Worm (Caenorhabditis elegans) whole organism, L2 larva: ENCODE data around the gene T05H4.4.

Experiments
- F13H6.1 ChIP-seq: sonication (generic microtip); optimal IDR thresholded peaks from 2 replicates; lab custom pipeline; 2016; ENCODE audit warnings: missing genetic modification characterization, missing compliant biosample characterization
- R02D3.7 ChIP-seq: fragments of 150-350 bp; optimal IDR thresholded peaks from 2 replicates; lab custom pipeline; 2014; ENCODE audit warnings: missing biosample characterization, missing genetic modification characterization
- Y55F3AM.14 ChIP-seq: fragments of 200-800 bp; sonication (Bioruptor generic); optimal IDR thresholded peaks from 2 replicates; lab custom pipeline; 2018; ENCODE audit warnings: mild to moderate bottlenecking, missing genetic modification characterization, missing compliant biosample characterization
- ZK546.5 ChIP-seq: sonication (generic microtip); optimal IDR thresholded peaks from 2 replicates; lab custom pipeline; 2017; ENCODE audit warnings: missing biosample characterization, missing genetic modification characterization
- alr-1 ChIP-seq: fragments of 150-350 bp; optimal IDR thresholded peaks from 2 replicates; lab custom pipeline; 2014; ENCODE audit warnings: missing biosample characterization, missing genetic modification characterization
- ama-1 ChIP-seq: fragments of 150-350 bp; optimal IDR thresholded peaks from 2 replicates; lab custom pipeline; 2018; ENCODE audit warnings: inconsistent platforms
- ceh-16 ChIP-seq: fragments of 150-350 bp; optimal IDR thresholded peaks from 2 replicates; lab custom pipeline; 2014; ENCODE audit warnings: missing biosample characterization, missing genetic modification characterization
- crh-2 ChIP-seq: sonication (generic microtip); optimal IDR thresholded peaks from 2 replicates; lab custom pipeline; 2017; ENCODE audit warnings: missing biosample characterization, missing genetic modification characterization
- dmd-4 ChIP-seq: sonication (generic microtip); optimal IDR thresholded peaks from 2 replicates; lab custom pipeline; 2017; ENCODE audit warnings: missing biosample characterization, missing genetic modification characterization
- egl-27 ChIP-seq: sonication (generic microtip); optimal IDR thresholded peaks from 3 replicates; lab custom pipeline; 2017; ENCODE audit warnings: missing biosample characterization, missing genetic modification reagents, missing genetic modification characterization
- elt-3 ChIP-seq: sonication (generic microtip); optimal IDR thresholded peaks from 2 replicates; lab custom pipeline; 2017; ENCODE audit warnings: missing biosample characterization, missing genetic modification characterization
- fos-1 ChIP-seq: fragments of 150-350 bp; optimal IDR thresholded peaks from 2 replicates; lab custom pipeline; 2014; ENCODE audit warnings: missing biosample characterization, missing genetic modification characterization
- gmeb-1 ChIP-seq: fragments of 150-350 bp; optimal IDR thresholded peaks from 2 replicates; lab custom pipeline; 2014; ENCODE audit warnings: missing biosample characterization, missing genetic modification characterization
- lin-11 ChIP-seq: fragments of 150-350 bp; sonication (generic microtip); optimal IDR thresholded peaks from 2 replicates; lab custom pipeline; 2014; ENCODE audit warnings: missing biosample characterization, missing genetic modification characterization, inconsistent platforms, mixed read lengths
- lin-13 ChIP-seq: fragments of 150-350 bp; optimal IDR thresholded peaks from 2 replicates; lab custom pipeline; 2014; ENCODE audit warnings: missing biosample characterization, missing genetic modification reagents, missing genetic modification characterization
- lin-39 ChIP-seq: fragments of 150-350 bp; optimal IDR thresholded peaks from 2 replicates; lab custom pipeline; 2014; ENCODE audit warnings: missing biosample characterization, missing genetic modification reagents, missing genetic modification characterization
- lsy-2 ChIP-seq, 2 experiments: fragments of 150-350 bp in 1 of 2; sonication (generic microtip) in 1 of 2; optimal IDR thresholded peaks; 2 replicates each; lab custom pipeline; 2014 to 2017; ENCODE audit warnings: missing biosample characterization in 2 of 2, missing genetic modification characterization in 2 of 2
- mbf-1 ChIP-seq: sonication (generic microtip); optimal IDR thresholded peaks from 2 replicates; lab custom pipeline; 2017; ENCODE audit warnings: missing biosample characterization, missing genetic modification characterization
- mdl-1 ChIP-seq, 2 experiments: fragments of 150-350 bp in 1 of 2; sonication (generic microtip) in 1 of 2; optimal IDR thresholded peaks; 2 replicates each; lab custom pipeline; 2017; ENCODE audit warnings: missing biosample characterization in 2 of 2, missing genetic modification characterization in 2 of 2
- nhr-11 ChIP-seq: fragments of 150-350 bp; optimal IDR thresholded peaks from 2 replicates; lab custom pipeline; 2014; ENCODE audit warnings: missing biosample characterization, missing genetic modification characterization
- nhr-129 ChIP-seq: fragments of 150-350 bp; optimal IDR thresholded peaks from 2 replicates; lab custom pipeline; 2014; ENCODE audit warnings: missing biosample characterization, missing genetic modification characterization
- nhr-21 ChIP-seq: fragments of 150-350 bp; optimal IDR thresholded peaks from 2 replicates; lab custom pipeline; 2014; ENCODE audit warnings: missing biosample characterization, missing genetic modification characterization
- nhr-23 ChIP-seq: fragments of 150-350 bp; optimal IDR thresholded peaks from 2 replicates; lab custom pipeline; 2014; ENCODE audit warnings: missing biosample characterization, missing genetic modification reagents, missing genetic modification characterization
- nhr-237 ChIP-seq: fragments of 150-350 bp; optimal IDR thresholded peaks from 2 replicates; lab custom pipeline; 2014; ENCODE audit warnings: missing biosample characterization, missing genetic modification characterization
- nhr-6 ChIP-seq: fragments of 150-350 bp; optimal IDR thresholded peaks from 2 replicates; lab custom pipeline; 2014; ENCODE audit warnings: missing biosample characterization, missing genetic modification characterization
- peb-1 ChIP-seq: fragments of 150-350 bp; optimal IDR thresholded peaks from 2 replicates; lab custom pipeline; 2014; ENCODE audit warnings: missing biosample characterization, missing genetic modification characterization
- skn-1 ChIP-seq: sonication (generic microtip); optimal IDR thresholded peaks from 2 replicates; lab custom pipeline; 2017; ENCODE audit warnings: missing biosample characterization, missing genetic modification characterization
- sma-3 ChIP-seq: sonication (generic microtip); optimal IDR thresholded peaks from 2 replicates; lab custom pipeline; 2016; ENCODE audit warnings: missing genetic modification reagents, missing genetic modification characterization, missing compliant biosample characterization
- sma-9 ChIP-seq, 2 experiments: fragments of 150-350 bp in 1 of 2; sonication (generic microtip) in 1 of 2; optimal IDR thresholded peaks; 2 replicates each; lab custom pipeline; 2014 to 2016; ENCODE audit warnings: missing genetic modification characterization in 2 of 2, mild to moderate bottlenecking in 1 of 2, missing biosample characterization in 1 of 2, missing compliant biosample characterization in 1 of 2, missing genetic modification reagents in 1 of 2, moderate library complexity in 1 of 2
- snpc-4 ChIP-seq: fragments of 150-350 bp; optimal IDR thresholded peaks from 2 replicates; lab custom pipeline; 2014; ENCODE audit warnings: missing biosample characterization, missing genetic modification characterization
- unc-39 ChIP-seq: fragments of 150-350 bp; optimal IDR thresholded peaks from 2 replicates; lab custom pipeline; 2014; ENCODE audit warnings: missing biosample characterization, missing genetic modification characterization
- unc-55 ChIP-seq: fragments of 150-350 bp; sonication (generic microtip); optimal IDR thresholded peaks from 3 replicates; lab custom pipeline; 2014; ENCODE audit warnings: missing biosample characterization, missing genetic modification reagents, missing genetic modification characterization
- ztf-1 ChIP-seq: fragments of 200-800 bp; sonication (Bioruptor generic); conservative IDR thresholded peaks from 2 replicates; pipeline ENCODE4 v1.3.6; 2022; ENCODE audit warnings: missing genetic modification characterization, missing compliant biosample characterization
- ztf-4 ChIP-seq: fragments of 150-350 bp; optimal IDR thresholded peaks from 2 replicates; lab custom pipeline; 2014; ENCODE audit warnings: missing biosample characterization, missing genetic modification characterization

T05H4.4 gene

ce11 chrV:6438601-6439000 is at the start of gene T05H4.4:
Gene T05H4.4, plus strand, starts transcription at chrV:6438901.
- no peak for TF ChIP-seq R02D3.7 (tag; lab: Kevin White, UChicago)
- no peak for TF ChIP-seq nhr-237 (tag; lab: Kevin White, UChicago)
- TF ChIP-seq elt-3 (tag; lab: Kevin White, UChicago), result no peak
- no peak for TF ChIP-seq ceh-16 (tag; lab: Kevin White, UChicago)
- TF ChIP-seq unc-39 (tag; lab: Kevin White, UChicago), result no peak
- TF ChIP-seq dmd-4 (tag; lab: Kevin White, UChicago), result no peak
- no peak for TF ChIP-seq ztf-4 (tag; lab: Kevin White, UChicago)

- TF ChIP-seq unc-55 (GFP tag; lab: Kevin White, UChicago), result no peak
- no peak for TF ChIP-seq nhr-11 (tag; lab: Kevin White, UChicago)
- TF ChIP-seq lin-13 (GFP tag; lab: Kevin White, UChicago), result no peak
- TF ChIP-seq nhr-237 (tag; lab: Kevin White, UChicago), result no peak
- no peak for TF ChIP-seq crh-2
- TF ChIP-seq nhr-21, result no peak
- TF ChIP-seq elt-3 (tag; lab: Kevin White, UChicago), result no peak
- no peak for TF ChIP-seq Y55F3AM.14
- TF ChIP-seq ztf-4 (tag; lab: Kevin White, UChicago), result no peak
- TF ChIP-seq snpc-4 (tag; lab: Kevin White, UChicago), result no peak
- TF ChIP-seq ama-1 (lab: Kevin White, UChicago), result no peak
- no peak for TF ChIP-seq lin-39 (tag; lab: Kevin White, UChicago)
- no peak for TF ChIP-seq nhr-129 (tag; lab: Kevin White, UChicago)
- TF ChIP-seq skn-1 (tag; lab: Kevin White, UChicago), result no peak
- no peak for TF ChIP-seq nhr-23
- no peak for TF ChIP-seq mbf-1
- no peak for TF ChIP-seq dmd-4 (tag; lab: Kevin White, UChicago)
- TF ChIP-seq mdl-1 (tag; optimal IDR thresholded peaks at IDR 0.05; lab: Kevin White, UChicago), result no peak
- no peak for TF ChIP-seq ceh-16 (tag; lab: Kevin White, UChicago)
These were observed 49.1 kb upstream of the T05H4.4 start, which contains the start of gene F57F4.2 for ce11 chrV:6389634-6390033. Gene F57F4.2, minus strand, starts transcription at chrV:6389734.

- TF ChIP-seq nhr-6 (no peak), ztf-1 (no peak), mdl-1 (tag; optimal IDR thresholded peaks at IDR 0.05; lab: Kevin White, UChicago) (no peak), R02D3.7 (tag; lab: Kevin White, UChicago) (no peak), F13H6.1 (no peak), dmd-4 (tag; lab: Kevin White, UChicago) (no peak), lsy-2 (tag; optimal IDR thresholded peaks at IDR 0.05; lab: Kevin White, UChicago) (no peak), gmeb-1 (tag; lab: Kevin White, UChicago) (no peak), crh-2 (no peak), peb-1 (tag; lab: Kevin White, UChicago) (no peak), Y55F3AM.14 (no peak), elt-3 (tag; lab: Kevin White, UChicago) (no peak), lin-39 (tag; lab: Kevin White, UChicago) (no peak), ztf-4 (tag; lab: Kevin White, UChicago) (no peak), nhr-23 (no peak), unc-55 (GFP tag; lab: Kevin White, UChicago) (no peak), alr-1 (tag; lab: Kevin White, UChicago) (no peak), nhr-11 (tag; lab: Kevin White, UChicago) (no peak)
These were observed 48.5 kb upstream of the T05H4.4 start, which contains the start of gene F57F4.1 for ce11 chrV:6390163-6390562. Gene F57F4.1, plus strand, starts transcription at chrV:6390463.

- TF ChIP-seq nhr-11 (tag; lab: Kevin White, UChicago) (no peak), crh-2 (peak; percentile 3), lsy-2 (tag; optimal IDR thresholded peaks at IDR 0.05; lab: Kevin White, UChicago) (no peak), ztf-4 (tag; lab: Kevin White, UChicago) (no peak), sma-3 (no peak), ZK546.5 (tag; lab: Kevin White, UChicago) (no peak), lin-11 (tag; lab: Kevin White, UChicago) (no peak), sma-9 (GFP tag; optimal IDR thresholded peaks at IDR 0.05; lab: Kevin White, UChicago) (peak; percentile 50), sma-9 (tag; optimal IDR thresholded peaks at IDR 0.05; lab: Kevin White, UChicago) (no peak), unc-39 (tag; lab: Kevin White, UChicago) (no peak), fos-1 (tag; lab: Kevin White, UChicago) (peak; percentile 67), egl-27 (no peak), mdl-1 (tag; optimal IDR thresholded peaks at IDR 0.05; lab: Kevin White, UChicago) (no peak)
These were observed 39.8 kb upstream of the T05H4.4 start for ce11 chrV:6398922-6399321.
